Worm (Caenorhabditis elegans) whole organism, late embryonic: ENCODE data around the gene idpb-3.

Experiments used
- K02D7.2 ChIP-seq: sonication (generic microtip); optimal IDR thresholded peaks from 2 replicates; lab custom pipeline; 2017; ENCODE audit warnings: mild to moderate bottlenecking, missing genetic modification characterization, missing compliant biosample characterization
- ama-1 ChIP-seq: fragments of 150-350 bp; optimal IDR thresholded peaks from 2 replicates; lab custom pipeline; 2014
- ceh-31 ChIP-seq: sonication (generic microtip); optimal IDR thresholded peaks from 2 replicates; lab custom pipeline; 2016; ENCODE audit warnings: missing genetic modification characterization, missing compliant biosample characterization
- ceh-9 ChIP-seq: sonication (generic microtip); optimal IDR thresholded peaks from 2 replicates; lab custom pipeline; 2016; ENCODE audit warnings: mild to moderate bottlenecking, missing genetic modification characterization, inconsistent platforms, missing compliant biosample characterization
- nhr-232 ChIP-seq: sonication (generic microtip); optimal IDR thresholded peaks from 2 replicates; lab custom pipeline; 2016; ENCODE audit warnings: missing genetic modification characterization, missing compliant biosample characterization
- pha-4 ChIP-seq: fragments of 150-350 bp; optimal IDR thresholded peaks from 2 replicates; lab custom pipeline; 2018; ENCODE audit warnings: missing biosample characterization, missing genetic modification reagents, missing genetic modification characterization
- tbx-7 ChIP-seq: sonication (generic microtip); optimal IDR thresholded peaks from 2 replicates; lab custom pipeline; 2016; ENCODE audit warnings: missing genotype, missing genetic modification characterization, missing compliant biosample characterization
- unc-42 ChIP-seq: sonication (generic microtip); optimal IDR thresholded peaks from 2 replicates; lab custom pipeline; 2016; ENCODE audit warnings: missing genotype, missing genetic modification characterization, missing compliant biosample characterization

DNA sequence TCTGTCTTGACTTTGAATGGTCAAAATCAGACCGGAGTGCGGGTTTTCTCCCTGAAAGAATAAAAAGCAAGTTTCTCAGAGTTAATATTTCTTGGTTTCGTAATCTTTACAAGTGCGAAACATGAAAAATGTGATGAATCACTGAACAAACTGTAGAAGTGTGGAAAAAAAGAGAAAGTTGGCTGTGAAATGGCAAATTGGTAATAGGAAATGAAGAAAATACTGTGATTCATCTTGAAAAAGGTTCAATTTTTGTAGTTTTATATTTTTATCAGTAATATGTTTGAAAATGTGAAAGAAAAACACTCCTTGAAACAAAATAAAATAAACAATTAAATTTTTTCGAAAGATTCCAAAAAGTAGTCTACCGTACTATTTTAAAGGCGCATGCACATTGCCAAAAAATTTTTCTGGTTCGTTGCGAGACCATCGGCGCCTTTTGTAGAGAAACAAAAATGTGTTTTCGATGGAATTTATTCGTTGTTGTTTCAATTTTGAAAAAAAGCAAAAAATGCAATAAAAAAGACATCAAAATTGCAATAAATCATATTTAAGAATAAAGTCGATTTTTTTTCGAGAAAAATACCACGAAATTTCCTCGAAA is 9.9 kb downstream of the idpb-3 start, which contains the start of gene pld-1:
- TF ChIP-seq pha-4 (tag; lab: Kevin White, UChicago), result no peak
- TF ChIP-seq ama-1 (lab: Kevin White, UChicago), result no peak
- no peak for TF ChIP-seq ceh-9 (tag; lab: Kevin White, UChicago)
- TF ChIP-seq nhr-232 (tag; lab: Kevin White, UChicago), result no peak
- no peak for TF ChIP-seq unc-42 (tag; lab: Kevin White, UChicago)
- no peak for TF ChIP-seq K02D7.2 (tag; lab: Kevin White, UChicago)
- no peak for TF ChIP-seq tbx-7
- no peak for TF ChIP-seq ceh-31 (tag; lab: Kevin White, UChicago)
